Worm (Caenorhabditis elegans): ENCODE measurements around the gene K11D12.11.
A peak's percentile ranks its signal among the peaks of the same experiment; 100 is the strongest.

DNA sequence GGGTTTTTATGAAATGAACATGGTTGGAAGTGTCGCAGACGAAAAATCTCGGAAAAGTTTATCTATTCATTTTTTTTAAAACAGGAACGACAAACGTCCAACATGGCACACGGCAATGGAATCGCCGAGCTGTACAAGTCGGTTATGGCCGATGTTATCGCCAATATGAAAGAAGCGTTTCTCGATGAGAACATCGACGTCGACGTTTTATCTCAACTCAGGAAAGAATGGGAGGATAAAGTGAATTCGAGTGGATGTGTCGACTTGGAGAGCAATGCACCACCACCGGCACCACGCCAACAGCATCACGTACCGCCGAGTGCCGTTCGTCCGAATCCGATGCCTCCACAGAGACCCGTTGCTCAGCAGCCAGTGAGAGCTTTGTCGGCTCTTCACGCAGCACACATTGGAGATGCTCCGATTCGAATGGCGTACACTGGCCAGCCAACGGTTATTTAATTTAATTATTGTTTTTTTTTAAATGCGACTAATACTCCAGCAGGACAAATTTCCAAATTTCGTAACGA is 10.7 kb upstream of the K11D12.11 start:
- TF ChIP-seq efl-1 (optimal IDR thresholded peaks at IDR 0.05): no peak
- TF ChIP-seq efl-1 (GFP tag; optimal IDR thresholded peaks at IDR 0.05 in 1 of 2): peak in 1 of 2 experiments; percentile 40
- no peak for TF ChIP-seq aly-2 (tag; optimal IDR thresholded peaks at IDR 0.05)
- no peak for TF ChIP-seq fos-1 (tag; optimal IDR thresholded peaks at IDR 0.05)
- TF ChIP-seq nhr-84 (tag; optimal IDR thresholded peaks at IDR 0.05): no peak
- no peak for TF ChIP-seq lsy-2 (tag; optimal IDR thresholded peaks at IDR 0.05)
- TF ChIP-seq nhr-76 (tag; optimal IDR thresholded peaks at IDR 0.05): no peak
- TF ChIP-seq sptf-1 (tag; optimal IDR thresholded peaks at IDR 0.05): no peak
- TF ChIP-seq elt-3 (tag; optimal IDR thresholded peaks at IDR 0.05): no peak
- no peak for TF ChIP-seq snpc-4 (tag; optimal IDR thresholded peaks at IDR 0.05)
- no peak for TF ChIP-seq fkh-10 (GFP tag; optimal IDR thresholded peaks at IDR 0.05)
- no peak for TF ChIP-seq skn-1 (tag; optimal IDR thresholded peaks at IDR 0.05)
